Worm (Caenorhabditis elegans): ENCODE measurements around the gene M02D8.7.

M02D8.7 gene

ce11 chrX:8789014-8789506 lies 46.3 kb upstream of the M02D8.7 start, which contains the start of gene unc-27:
TSS of gene unc-27 (plus strand) at chrX:8789456.
- no peak for TF ChIP-seq D2030.7 (GFP tag; IDR thresholded peaks at IDR 0.05)
- no peak for TF ChIP-seq cebp-2 (GFP tag; IDR thresholded peaks at IDR 0.05)
- TF ChIP-seq snpc-1.1 (tag; optimal IDR thresholded peaks at IDR 0.05; ENCODE audit: insufficient read depth), result no peak
- TF ChIP-seq lin-26 (GFP tag; IDR thresholded peaks at IDR 0.05), result no peak
- no peak for TF ChIP-seq F33H1.4 (GFP tag; IDR thresholded peaks at IDR 0.05)
- no peak for TF ChIP-seq ceh-91 (GFP tag; IDR thresholded peaks at IDR 0.05)
- no peak for TF ChIP-seq ama-1 (optimal IDR thresholded peaks at IDR 0.05)
- no peak for TF ChIP-seq ama-1 (GFP tag; optimal IDR thresholded peaks at IDR 0.05)
- no peak for TF ChIP-seq pbrm-1 (GFP tag; IDR thresholded peaks at IDR 0.05)
- TF ChIP-seq bed-1 (GFP tag; IDR thresholded peaks at IDR 0.05), result no peak
- no peak for TF ChIP-seq madf-6 (GFP tag; IDR thresholded peaks at IDR 0.05)
- TF ChIP-seq dox-1 (GFP tag; IDR thresholded peaks at IDR 0.05), result no peak
- TF ChIP-seq nhr-179 (tag; optimal IDR thresholded peaks at IDR 0.05), result no peak
- no peak for TF ChIP-seq hlh-12 (tag; optimal IDR thresholded peaks at IDR 0.05)

ce11 chrX:8787689-8788222 lies 45.0 kb upstream of the M02D8.7 start:
- peak; percentile 15 for TF ChIP-seq nhr-80 (tag; optimal IDR thresholded peaks at IDR 0.05)
- peak; percentile 14 for TF ChIP-seq lin-40 (tag; optimal IDR thresholded peaks at IDR 0.05)
- no peak for TF ChIP-seq die-1 (tag; optimal IDR thresholded peaks at IDR 0.05)
- peak; percentile 65 for TF ChIP-seq cebp-1 (GFP tag; IDR thresholded peaks at IDR 0.05)
- peak; percentile 70 for TF ChIP-seq cebp-1 (tag; optimal IDR thresholded peaks at IDR 0.05)

ce11 chrX:8786687-8787086 lies 43.9 kb upstream of the M02D8.7 start:
- no peak for TF ChIP-seq ets-4 (GFP tag; optimal IDR thresholded peaks at IDR 0.05)
- no peak for TF ChIP-seq lin-26 (GFP tag; IDR thresholded peaks at IDR 0.05)
- no peak for TF ChIP-seq F57C9.4 (tag; optimal IDR thresholded peaks at IDR 0.05)
- TF ChIP-seq lsl-1 (GFP tag; optimal IDR thresholded peaks at IDR 0.05), result no peak
- no peak for TF ChIP-seq somi-1 (GFP tag; optimal IDR thresholded peaks at IDR 0.05)
- TF ChIP-seq nhr-90 (tag; optimal IDR thresholded peaks at IDR 0.05), result no peak
- TF ChIP-seq mxl-1 (tag; optimal IDR thresholded peaks at IDR 0.05), result no peak
- no peak for TF ChIP-seq Y53F4B.3 (GFP tag; IDR thresholded peaks at IDR 0.05)
- TF ChIP-seq tbx-9 (tag; optimal IDR thresholded peaks at IDR 0.05; ENCODE audit: borderline replicate concordance), result no peak
- no peak for TF ChIP-seq F55B11.4 (tag; optimal IDR thresholded peaks at IDR 0.05; ENCODE audit: borderline replicate concordance, insufficient read depth)
- no peak for TF ChIP-seq nfya-2 (GFP tag; IDR thresholded peaks at IDR 0.05)
- TF ChIP-seq D2030.7 (GFP tag; IDR thresholded peaks at IDR 0.05), result no peak
- TF ChIP-seq snpc-1.3 (tag; optimal IDR thresholded peaks at IDR 0.05; ENCODE audit: insufficient read depth), result no peak
- TF ChIP-seq lin-40 (tag; optimal IDR thresholded peaks at IDR 0.05), result no peak
- TF ChIP-seq gei-17 (GFP tag; optimal IDR thresholded peaks at IDR 0.05), result no peak
- TF ChIP-seq lir-1 (GFP tag; conservative IDR thresholded peaks at IDR 0.05), result no peak
- TF ChIP-seq ztf-6 (GFP tag; IDR thresholded peaks at IDR 0.05), result no peak
- no peak for TF ChIP-seq B0336.3 (GFP tag; IDR thresholded peaks at IDR 0.05)
- TF ChIP-seq F52B5.7 (tag; optimal IDR thresholded peaks at IDR 0.05), result no peak

ce11 chrX:8784234-8784633 lies 41.4 kb upstream of the M02D8.7 start, which contains the start of gene ZK721.3:
TSS of gene ZK721.3 (plus strand) at chrX:8784534.
- TF ChIP-seq snpc-4 (GFP tag; optimal IDR thresholded peaks at IDR 0.05), result no peak
- TF ChIP-seq snpc-4 (tag; optimal IDR thresholded peaks at IDR 0.05), result no peak
- TF ChIP-seq snpc-3.4 (tag; optimal IDR thresholded peaks at IDR 0.05), result no peak
- no peak for TF ChIP-seq ztf-25 (GFP tag; IDR thresholded peaks at IDR 0.05)
- no peak for TF ChIP-seq ama-1 (optimal IDR thresholded peaks at IDR 0.05)
- TF ChIP-seq ama-1 (GFP tag; optimal IDR thresholded peaks at IDR 0.05), result no peak
- TF ChIP-seq B0261.1 (tag; optimal IDR thresholded peaks at IDR 0.05), result no peak
- TF ChIP-seq Y95B8A.8 (GFP tag; IDR thresholded peaks at IDR 0.05), result no peak
- TF ChIP-seq mel-28 (tag; optimal IDR thresholded peaks at IDR 0.05; ENCODE audit: borderline replicate concordance), result no peak
- TF ChIP-seq ztf-18 (tag; optimal IDR thresholded peaks at IDR 0.05), result no peak
- no peak for TF ChIP-seq F52B5.7 (tag; optimal IDR thresholded peaks at IDR 0.05)
- TF ChIP-seq C17E4.6 (GFP tag; IDR thresholded peaks at IDR 0.05), result no peak
- no peak for TF ChIP-seq nfya-2 (GFP tag; IDR thresholded peaks at IDR 0.05)
- TF ChIP-seq hlh-12 (tag; optimal IDR thresholded peaks at IDR 0.05), result no peak
- TF ChIP-seq athp-1 (tag; optimal IDR thresholded peaks at IDR 0.05), result no peak
- no peak for TF ChIP-seq Y53G8AR.9 (GFP tag; conservative IDR thresholded peaks at IDR 0.05)

Measured in whole organism, young adult.